1 fruit fly cellular context compared by ENCODE assay signal in genomic region chr3L:18064632-18065482, dm6.
TF ChIP-seq lines count a peak whose summit lies in the region.

Eip75B (minus strand) TSS chr3L:18064696.

TF ChIP-seq in whole organism, embryonic, 481 proteins besides CTCF, POLR2A, EP300 and RAD21 (continued from another document):
- TF ChIP-seq CG4617 (GFP tag; optimal IDR thresholded peaks at IDR 0.05; lab: Kevin White, UChicago; ENCODE audit: borderline replicate concordance) (no peak), sc (optimal IDR thresholded peaks at IDR 0.05; lab: Kevin White, UChicago) (no peak), sc (GFP tag; optimal IDR thresholded peaks at IDR 0.05; lab: Kevin White, UChicago) (no peak), CG16779 (GFP tag; IDR thresholded peaks at IDR 0.05; lab: Robert Waterston, UW) (no peak), CG9727 (GFP tag; optimal IDR thresholded peaks at IDR 0.05; lab: Kevin White, UChicago) (peak; percentile 27), pum (GFP tag; optimal IDR thresholded peaks at IDR 0.05; lab: Kevin White, UChicago) (no peak), CG18262 (tag; optimal IDR thresholded peaks at IDR 0.05; lab: Kevin White, UChicago) (peak; percentile 57), CG15479 (GFP tag; optimal IDR thresholded peaks at IDR 0.05; lab: Kevin White, UChicago) (peak; percentile 37), her (GFP tag; optimal IDR thresholded peaks at IDR 0.05; lab: Kevin White, UChicago) (no peak), CG2712 (tag; optimal IDR thresholded peaks at IDR 0.05; lab: Kevin White, UChicago) (no peak), btn (GFP tag; optimal IDR thresholded peaks at IDR 0.05; lab: Kevin White, UChicago) (no peak), zf30C (GFP tag; optimal IDR thresholded peaks at IDR 0.05; lab: Kevin White, UChicago) (peak; percentile 81), CG12391 (tag; optimal IDR thresholded peaks at IDR 0.05; lab: Kevin White, UChicago) (no peak), Bteb2 (GFP tag; optimal IDR thresholded peaks at IDR 0.05; lab: Kevin White, UChicago) (no peak), Doc3 (GFP tag; IDR thresholded peaks at IDR 0.05; lab: Robert Waterston, UW; ENCODE audit: partially characterized antibody) (no peak), CG8359 (GFP tag; optimal IDR thresholded peaks at IDR 0.05; lab: Kevin White, UChicago; ENCODE audit: borderline replicate concordance) (no peak), H2.0 (GFP tag; IDR thresholded peaks at IDR 0.05; lab: Robert Waterston, UW) (no peak), Spps (tag; optimal IDR thresholded peaks at IDR 0.05; lab: Kevin White, UChicago) (peak; percentile 2), CG14710 (tag; optimal IDR thresholded peaks at IDR 0.05; lab: Kevin White, UChicago) (peak; percentile 13), lola (GFP tag; optimal IDR thresholded peaks at IDR 0.05; lab: Kevin White, UChicago) (peak in 1 of 3 experiments; percentile 59), cg (GFP tag; optimal IDR thresholded peaks at IDR 0.05; lab: Kevin White, UChicago) (peak; percentile 38), fd96Cb (tag; optimal IDR thresholded peaks at IDR 0.05; lab: Kevin White, UChicago) (peak; percentile 4), pzg (GFP tag; optimal IDR thresholded peaks at IDR 0.05; lab: Kevin White, UChicago) (no peak), Vsx1 (GFP tag; optimal IDR thresholded peaks at IDR 0.05; lab: Kevin White, UChicago) (no peak), grn (GFP tag; optimal IDR thresholded peaks at IDR 0.05; lab: Kevin White, UChicago) (no peak), Trl (optimal IDR thresholded peaks at IDR 0.05; lab: Kevin White, UChicago) (peak in 1 of 2 experiments; percentile 87), Trl (GFP tag; optimal IDR thresholded peaks at IDR 0.05; lab: Kevin White, UChicago) (no peak), Drgx (GFP tag; IDR thresholded peaks at IDR 0.05; lab: Robert Waterston, UW) (peak; percentile 43; the same call in 1 of the 2 replicates), CG12299 (tag; optimal IDR thresholded peaks at IDR 0.05; lab: Kevin White, UChicago) (no peak), Chrac-16 (GFP tag; optimal IDR thresholded peaks at IDR 0.05; lab: Kevin White, UChicago) (peak; percentile 7), CG13287 (GFP tag; IDR thresholded peaks at IDR 0.05; lab: Robert Waterston, UW; ENCODE audit: partially characterized antibody) (no peak), Jarid2 (GFP tag; optimal IDR thresholded peaks at IDR 0.05; lab: Kevin White, UChicago) (no peak), cas (GFP tag; IDR thresholded peaks at IDR 0.05; lab: Robert Waterston, UW) (no peak), CG1024 (GFP tag; IDR thresholded peaks at IDR 0.05; lab: Robert Waterston, UW) (0 out of 2 replicates have a peak, but pooled peaks have one; percentile 3), nom (GFP tag; optimal IDR thresholded peaks at IDR 0.05; lab: Kevin White, UChicago) (peak; percentile 59), CG9437 (GFP tag; optimal IDR thresholded peaks at IDR 0.05; lab: Kevin White, UChicago) (no peak), CG34422 (GFP tag; IDR thresholded peaks at IDR 0.05; lab: Robert Waterston, UW) (no peak), CG10267 (tag; optimal IDR thresholded peaks at IDR 0.05; lab: Kevin White, UChicago) (peak; percentile 24), sens (GFP tag; lab: Kevin White, UChicago) (peak; percentile 76), sqz (GFP tag; optimal IDR thresholded peaks at IDR 0.05; lab: Kevin White, UChicago) (no peak), nerfin-1 (tag; optimal IDR thresholded peaks at IDR 0.05; lab: Kevin White, UChicago) (no peak), D (optimal IDR thresholded peaks at IDR 0.05; lab: Kevin White, UChicago) (no peak), D (GFP tag; optimal IDR thresholded peaks at IDR 0.05; lab: Kevin White, UChicago) (no peak), amos (GFP tag; IDR thresholded peaks at IDR 0.05; lab: Robert Waterston, UW; ENCODE audit: partially characterized antibody) (no peak), CG33557 (GFP tag; optimal IDR thresholded peaks at IDR 0.05; lab: Kevin White, UChicago) (peak; percentile 2), bcd (GFP tag; optimal IDR thresholded peaks at IDR 0.05; lab: Kevin White, UChicago) (no peak), Hmx (GFP tag; optimal IDR thresholded peaks at IDR 0.05; lab: Kevin White, UChicago) (no peak)
